Fruit fly (Drosophila melanogaster): ENCODE data around the gene ValRS-m.

ValRS-m gene

dm6 chr3L:8958557-8958956, 6.0 kb downstream of the ValRS-m start, which contains the start of gene CG13313 (continued):
- peak; percentile 23; the same call in 1 of the 2 replicates for TF ChIP-seq sisA (GFP tag; IDR thresholded peaks at IDR 0.05)
- no peak for TF ChIP-seq CG7786 (GFP tag; optimal IDR thresholded peaks at IDR 0.05)
- TF ChIP-seq fd102C (GFP tag; optimal IDR thresholded peaks at IDR 0.05): no peak
- peak; percentile 13 for TF ChIP-seq nmo (GFP tag; optimal IDR thresholded peaks at IDR 0.05)
- peak; percentile 28 for TF ChIP-seq Med (GFP tag)
- peak in 1 of 2 experiments; percentile 8 for TF ChIP-seq bsh (GFP tag; optimal IDR thresholded peaks at IDR 0.05)
- TF ChIP-seq grau (tag; optimal IDR thresholded peaks at IDR 0.05): peak; percentile 31
- TF ChIP-seq CG8359 (GFP tag; optimal IDR thresholded peaks at IDR 0.05; ENCODE audit: borderline replicate concordance): no peak

dm6 chr3L:8956669-8957068, 7.9 kb downstream of the ValRS-m start, which contains the start of gene mRpL12:
TSS of gene mRpL12 (plus strand) at chr3L:8956791.
- no peak for TF ChIP-seq CG18619 (GFP tag; optimal IDR thresholded peaks at IDR 0.05)
- TF ChIP-seq CG2678 (tag; optimal IDR thresholded peaks at IDR 0.05): no peak
- TF ChIP-seq pzg (GFP tag; optimal IDR thresholded peaks at IDR 0.05): peak; percentile 66
- TF ChIP-seq bbx (GFP tag; IDR thresholded peaks at IDR 0.05; ENCODE audit: partially characterized antibody): peak; percentile 66
- TF ChIP-seq Med (GFP tag): peak; percentile 80
- no peak for TF ChIP-seq CG13424 (tag; optimal IDR thresholded peaks at IDR 0.05)
- no peak for TF ChIP-seq sd (tag; optimal IDR thresholded peaks at IDR 0.05)
- TF ChIP-seq nmo (GFP tag; optimal IDR thresholded peaks at IDR 0.05): peak; percentile 2
- TF ChIP-seq zen2 (GFP tag; IDR thresholded peaks at IDR 0.05; ENCODE audit: partially characterized antibody): peak; percentile 55; the same call in 1 of the 3 replicates
- TF ChIP-seq tio (GFP tag; optimal IDR thresholded peaks at IDR 0.05): no peak
- TF ChIP-seq Myb (GFP tag; optimal IDR thresholded peaks at IDR 0.05): peak; percentile 91
- TF ChIP-seq nau (GFP tag; optimal IDR thresholded peaks at IDR 0.05): no peak
- no peak for TF ChIP-seq CG4707 (GFP tag; optimal IDR thresholded peaks at IDR 0.05)
- no peak for TF ChIP-seq tx (GFP tag; optimal IDR thresholded peaks at IDR 0.05)
- peak; percentile 50; the same call in 1 of the 3 replicates for TF ChIP-seq CG34224 (GFP tag; IDR thresholded peaks at IDR 0.05; ENCODE audit: partially characterized antibody)
- no peak for TF ChIP-seq zfh2 (GFP tag; optimal IDR thresholded peaks at IDR 0.05)
- peak; percentile 80 for TF ChIP-seq stwl (tag; optimal IDR thresholded peaks at IDR 0.05)
- TF ChIP-seq unc-4 (GFP tag; IDR thresholded peaks at IDR 0.05; ENCODE audit: partially characterized antibody): 0 out of 2 replicates have a peak, but pooled peaks have one; percentile 20
- TF ChIP-seq br (optimal IDR thresholded peaks at IDR 0.05): no peak
- TF ChIP-seq trem (tag; optimal IDR thresholded peaks at IDR 0.05): peak; percentile 83
- no peak for TF ChIP-seq hbn (GFP tag; IDR thresholded peaks at IDR 0.05; ENCODE audit: partially characterized antibody)
- TF ChIP-seq zen (tag; optimal IDR thresholded peaks at IDR 0.05): no peak
- TF ChIP-seq Optix (GFP tag; IDR thresholded peaks at IDR 0.05): no peak
- peak; percentile 44 for TF ChIP-seq CG15514 (GFP tag; optimal IDR thresholded peaks at IDR 0.05)
- TF ChIP-seq CG10147 (GFP tag; optimal IDR thresholded peaks at IDR 0.05): no peak
- no peak for TF ChIP-seq CG8944 (GFP tag; optimal IDR thresholded peaks at IDR 0.05)
- TF ChIP-seq CG10366 (GFP tag; IDR thresholded peaks at IDR 0.05): no peak
- TF ChIP-seq CG31441 (GFP tag; IDR thresholded peaks at IDR 0.05): no peak
- TF ChIP-seq CG6791 (GFP tag; IDR thresholded peaks at IDR 0.05; ENCODE audit: partially characterized antibody): peak; percentile 26; the same call in 1 of the 3 replicates
- TF ChIP-seq E2f2 (GFP tag; IDR thresholded peaks at IDR 0.05): peak; percentile 52
- peak; percentile 31; the same call in 1 of the 2 replicates for TF ChIP-seq Scr (GFP tag; IDR thresholded peaks at IDR 0.05; ENCODE audit: partially characterized antibody)
- peak; percentile 35; the same call in 1 of the 3 replicates for TF ChIP-seq CG7963 (GFP tag; IDR thresholded peaks at IDR 0.05; ENCODE audit: partially characterized antibody)
- TF ChIP-seq HLH4C (GFP tag; IDR thresholded peaks at IDR 0.05; ENCODE audit: partially characterized antibody): peak; percentile 50; the same call in 2 of the 3 replicates
- TF ChIP-seq slbo (GFP tag; IDR thresholded peaks at IDR 0.05): 0 out of 2 replicates have a peak, but pooled peaks have one; percentile 25
- no peak for TF ChIP-seq CG6689 (GFP tag; IDR thresholded peaks at IDR 0.05)
- peak in 1 of 2 experiments; percentile 98 for TF ChIP-seq Pdp1 (GFP tag; optimal IDR thresholded peaks at IDR 0.05)
- peak; percentile 22; the same call in 1 of the 3 replicates for TF ChIP-seq Opbp (GFP tag; IDR thresholded peaks at IDR 0.05; ENCODE audit: partially characterized antibody)
- peak; percentile 83 for TF ChIP-seq Dref (GFP tag; IDR thresholded peaks at IDR 0.05)
- no peak for TF ChIP-seq NFAT (GFP tag; IDR thresholded peaks at IDR 0.05)
- TF ChIP-seq pb (GFP tag; optimal IDR thresholded peaks at IDR 0.05): no peak
- TF ChIP-seq HmgZ (tag; optimal IDR thresholded peaks at IDR 0.05): peak; percentile 34

Measured in whole organism, embryonic.